Worm (Caenorhabditis elegans) whole organism, late embryonic: Measurements from ENCODE around the gene fbxb-54.

Experiments used
- K02D7.2 ChIP-seq: sonication (generic microtip); optimal IDR thresholded peaks from 2 replicates; lab custom pipeline; 2017; ENCODE audit warnings: mild to moderate bottlenecking, missing genetic modification characterization, missing compliant biosample characterization
- ahr-1 ChIP-seq: sonication (generic microtip); optimal IDR thresholded peaks from 2 replicates; lab custom pipeline; 2016; ENCODE audit warnings: missing genetic modification characterization, missing compliant biosample characterization
- dmd-4 ChIP-seq: sonication (generic microtip); optimal IDR thresholded peaks from 2 replicates; lab custom pipeline; 2016; ENCODE audit warnings: borderline replicate concordance, missing genetic modification characterization, missing compliant biosample characterization
- nhr-232 ChIP-seq: sonication (generic microtip); optimal IDR thresholded peaks from 2 replicates; lab custom pipeline; 2016; ENCODE audit warnings: missing genetic modification characterization, missing compliant biosample characterization
- pat-9 ChIP-seq: fragments of 200-800 bp; sonication (Bioruptor generic); optimal IDR thresholded peaks from 2 replicates; lab custom pipeline; 2018; ENCODE audit warnings: mild to moderate bottlenecking, missing genetic modification characterization, moderate library complexity, missing compliant biosample characterization
- tbx-2 ChIP-seq: sonication (generic microtip); optimal IDR thresholded peaks from 2 replicates; lab custom pipeline; 2016; ENCODE audit warnings: missing genetic modification characterization, missing compliant biosample characterization

- TF ChIP-seq tbx-2 (tag; lab: Kevin White, UChicago) (no peak), nhr-232 (tag; lab: Kevin White, UChicago) (no peak), ahr-1 (no peak), K02D7.2 (tag; lab: Kevin White, UChicago) (no peak), dmd-4 (tag; lab: Kevin White, UChicago) (no peak), pat-9 (tag; lab: Kevin White, UChicago) (no peak)
Measured at ce11 chrII:1605010-1605409, 48.9 kb upstream of the fbxb-54 start.
